Worm (Caenorhabditis elegans): ENCODE results near the gene nhr-103.

Gene nhr-103

DNA sequence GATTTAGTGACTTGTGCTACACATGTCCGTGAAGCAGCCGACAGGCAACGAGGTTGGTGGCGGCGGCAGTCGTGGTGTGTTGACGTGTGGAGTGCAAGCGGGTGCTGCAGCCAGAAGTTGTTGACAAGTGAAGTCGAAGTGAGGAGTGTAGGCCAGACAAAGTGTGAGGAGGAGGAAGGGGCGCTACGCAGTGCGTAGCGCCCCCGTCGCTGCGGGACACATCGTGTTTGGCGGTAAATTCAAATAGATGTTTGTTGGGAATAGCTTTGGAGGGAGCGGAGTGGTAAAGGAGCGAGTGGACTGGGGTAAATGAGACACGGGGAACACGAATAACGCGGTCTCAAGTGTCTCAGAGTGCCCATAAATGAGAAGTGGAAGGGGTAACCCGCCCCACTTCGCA is 39.7 kb upstream of the nhr-103 start:
- TF ChIP-seq sea-2 (GFP tag; optimal IDR thresholded peaks at IDR 0.05) (no peak), nhr-12 (tag; optimal IDR thresholded peaks at IDR 0.05) (no peak), pha-4 (tag; optimal IDR thresholded peaks at IDR 0.05) (no peak), jun-1 (tag; optimal IDR thresholded peaks at IDR 0.05) (no peak), ceh-82 (tag; optimal IDR thresholded peaks at IDR 0.05) (no peak), R02D3.7 (tag; optimal IDR thresholded peaks at IDR 0.05) (no peak), nhr-23 (tag; optimal IDR thresholded peaks at IDR 0.05) (no peak), ceh-28 (tag; optimal IDR thresholded peaks at IDR 0.05) (no peak), ceh-16 (tag; optimal IDR thresholded peaks at IDR 0.05) (no peak), fos-1 (tag; optimal IDR thresholded peaks at IDR 0.05) (no peak), nhr-43 (tag; optimal IDR thresholded peaks at IDR 0.05; ENCODE audit: poor library complexity, severe bottlenecking) (no peak), lin-15B (tag; optimal IDR thresholded peaks at IDR 0.05) (no peak), unc-39 (tag; optimal IDR thresholded peaks at IDR 0.05) (no peak), elt-3 (tag; optimal IDR thresholded peaks at IDR 0.05) (no peak), fkh-10 (GFP tag; optimal IDR thresholded peaks at IDR 0.05) (no peak), zag-1 (tag; optimal IDR thresholded peaks at IDR 0.05) (no peak), nhr-77 (tag; optimal IDR thresholded peaks at IDR 0.05) (no peak), elt-2 (tag; optimal IDR thresholded peaks at IDR 0.05) (no peak), nhr-11 (tag; optimal IDR thresholded peaks at IDR 0.05) (no peak)

DNA sequence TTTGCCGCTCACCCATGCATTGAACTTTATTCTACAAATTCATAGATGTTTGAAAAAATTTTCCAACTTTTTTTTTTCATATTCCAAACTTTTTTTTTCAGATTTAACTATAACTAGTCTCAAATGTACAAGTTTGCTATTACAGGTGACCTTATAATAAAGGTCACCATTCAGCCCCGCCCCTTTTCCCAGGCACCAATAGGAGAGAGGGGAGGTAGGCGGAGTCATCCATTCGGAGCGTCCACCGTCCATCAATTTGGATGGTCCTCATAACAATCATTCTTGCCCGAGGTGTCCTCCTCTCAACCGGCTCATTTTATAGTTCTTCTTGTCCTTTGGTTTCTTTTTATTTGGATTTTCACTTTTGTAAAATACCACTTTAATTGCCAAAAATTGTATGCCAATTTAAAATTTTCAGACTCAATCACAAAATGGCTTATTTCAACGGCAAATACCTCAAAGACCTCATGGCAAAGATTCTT is 37.3 kb upstream of the nhr-103 start, which contains the start of gene Y5H2B.3:
Y5H2B.3 (plus strand) TSS at position 432 of the 482 bp plus-strand sequence.
- TF ChIP-seq nfya-1 (tag; optimal IDR thresholded peaks at IDR 0.05; ENCODE audit: insufficient read depth) (peak; percentile 68), nhr-77 (tag; optimal IDR thresholded peaks at IDR 0.05) (no peak)

DNA sequence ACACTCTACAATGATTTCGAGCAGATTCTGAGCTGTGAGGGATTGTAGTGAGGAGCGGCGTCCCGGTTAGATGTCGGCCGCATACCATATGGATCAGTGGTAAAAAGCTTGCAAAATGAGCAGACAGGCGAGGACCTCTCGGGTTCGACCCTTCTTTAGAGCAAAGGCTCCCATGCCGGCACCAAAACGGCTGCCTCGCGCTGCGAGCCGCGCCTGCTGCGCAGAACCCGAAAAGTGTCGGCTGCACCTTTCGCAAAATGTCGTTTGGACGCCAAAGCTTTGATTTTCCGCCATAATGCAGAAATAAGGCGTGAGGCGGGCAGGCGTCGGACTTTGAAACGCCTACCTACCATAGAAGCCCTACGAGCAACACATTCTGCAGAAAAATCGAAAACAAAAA is 34.8 kb upstream of the nhr-103 start:
- no peak for TF ChIP-seq unc-39 (tag; optimal IDR thresholded peaks at IDR 0.05)
- TF ChIP-seq nhr-28 (tag; optimal IDR thresholded peaks at IDR 0.05): no peak
- TF ChIP-seq nhr-76 (tag; optimal IDR thresholded peaks at IDR 0.05): no peak
- TF ChIP-seq ceh-16 (tag; optimal IDR thresholded peaks at IDR 0.05): no peak
- no peak for TF ChIP-seq tbx-2 (tag; optimal IDR thresholded peaks at IDR 0.05)
- no peak for TF ChIP-seq elt-1 (tag; optimal IDR thresholded peaks at IDR 0.05)
- no peak for TF ChIP-seq nhr-237 (tag; optimal IDR thresholded peaks at IDR 0.05)
- no peak for TF ChIP-seq ceh-82 (tag; optimal IDR thresholded peaks at IDR 0.05)

DNA sequence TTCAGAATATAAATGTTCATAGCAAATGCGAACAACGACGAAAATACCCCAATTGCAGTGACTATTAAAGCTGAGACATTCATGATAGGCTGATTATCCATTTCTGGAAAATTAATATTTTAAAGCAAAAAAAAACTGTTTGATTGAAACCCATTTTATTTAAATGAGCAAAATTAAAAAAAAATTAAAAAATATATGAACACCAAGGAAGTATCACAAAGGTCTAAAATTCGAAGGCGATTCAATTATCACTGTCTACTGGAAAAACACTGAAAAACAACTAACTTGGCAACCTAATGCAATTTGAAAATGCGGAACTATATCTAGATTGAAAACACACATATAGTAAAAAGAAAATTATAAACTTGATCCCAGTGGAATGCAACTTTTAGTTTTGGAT is 34.1 kb upstream of the nhr-103 start, which contains the start of gene srbc-42:
srbc-42 (minus strand) TSS at position 101 of the 400 bp plus-strand sequence.
- TF ChIP-seq ztf-11 (tag; optimal IDR thresholded peaks at IDR 0.05): no peak
- TF ChIP-seq lsy-12 (tag; optimal IDR thresholded peaks at IDR 0.05): no peak
- TF ChIP-seq daf-12 (tag; optimal IDR thresholded peaks at IDR 0.05): no peak
- no peak for TF ChIP-seq fkh-10 (GFP tag; optimal IDR thresholded peaks at IDR 0.05)
- no peak for TF ChIP-seq ZK546.5 (tag; optimal IDR thresholded peaks at IDR 0.05)
- TF ChIP-seq elt-2 (tag; optimal IDR thresholded peaks at IDR 0.05): no peak
- TF ChIP-seq nhr-28 (tag; optimal IDR thresholded peaks at IDR 0.05): no peak
- TF ChIP-seq lin-15B (tag; optimal IDR thresholded peaks at IDR 0.05): no peak
- TF ChIP-seq nhr-11 (tag; optimal IDR thresholded peaks at IDR 0.05): no peak
- TF ChIP-seq pha-4 (tag; optimal IDR thresholded peaks at IDR 0.05): no peak
- TF ChIP-seq unc-39 (tag; optimal IDR thresholded peaks at IDR 0.05): no peak
- TF ChIP-seq nhr-237 (tag; optimal IDR thresholded peaks at IDR 0.05): no peak
- TF ChIP-seq egl-27 (tag; optimal IDR thresholded peaks at IDR 0.05): no peak

DNA sequence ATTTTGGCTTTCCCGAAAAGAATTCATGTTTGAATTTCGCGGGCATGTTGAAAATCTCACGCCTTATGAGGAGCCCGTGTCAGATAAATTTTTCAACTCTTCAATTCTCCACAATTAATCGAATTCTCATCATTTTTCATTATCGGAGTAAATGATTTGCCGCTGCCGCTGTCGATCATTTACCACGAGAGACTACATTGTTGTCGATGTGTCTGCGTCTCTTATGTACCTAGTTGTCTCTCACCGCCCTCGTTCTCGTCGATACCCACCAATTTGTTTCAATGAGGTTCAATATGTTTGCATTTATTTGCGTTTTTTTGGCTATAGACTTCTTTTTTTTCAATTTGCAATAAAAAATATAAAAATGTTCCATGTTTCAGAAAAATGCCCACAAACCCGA is 33.1 kb upstream of the nhr-103 start, which contains the start of gene nhr-13:
nhr-13 (plus strand) TSS at position 369 of the 400 bp plus-strand sequence.
- TF ChIP-seq hmg-11 (tag; optimal IDR thresholded peaks at IDR 0.05): peak; percentile 30
- no peak for TF ChIP-seq snpc-4 (tag; optimal IDR thresholded peaks at IDR 0.05)
- peak; percentile 4 for TF ChIP-seq nfya-1 (tag; optimal IDR thresholded peaks at IDR 0.05; ENCODE audit: insufficient read depth)
- no peak for TF ChIP-seq fkh-10 (GFP tag; optimal IDR thresholded peaks at IDR 0.05)
- TF ChIP-seq mml-1 (tag; optimal IDR thresholded peaks at IDR 0.05): no peak
- TF ChIP-seq elt-2 (tag; optimal IDR thresholded peaks at IDR 0.05): peak; percentile 42
- TF ChIP-seq nhr-23 (tag; optimal IDR thresholded peaks at IDR 0.05): no peak
- no peak for TF ChIP-seq ceh-28 (tag; optimal IDR thresholded peaks at IDR 0.05)
- no peak for TF ChIP-seq daf-12 (tag; optimal IDR thresholded peaks at IDR 0.05)
- TF ChIP-seq skn-1 (tag; optimal IDR thresholded peaks at IDR 0.05): peak; percentile 14
- no peak for TF ChIP-seq pqm-1 (tag; optimal IDR thresholded peaks at IDR 0.05)
- no peak for TF ChIP-seq ztf-11 (tag; optimal IDR thresholded peaks at IDR 0.05)
- TF ChIP-seq pha-4 (tag; optimal IDR thresholded peaks at IDR 0.05): peak; percentile 9
- no peak for TF ChIP-seq ceh-9 (tag; optimal IDR thresholded peaks at IDR 0.05)
- TF ChIP-seq mdl-1 (tag; optimal IDR thresholded peaks at IDR 0.05): no peak
- no peak for TF ChIP-seq R02D3.7 (tag; optimal IDR thresholded peaks at IDR 0.05)

Data from whole organism, L3 larva.